Worm (Caenorhabditis elegans) whole organism, mixed stage, embryonic: ENCODE measurements around the gene T20F7.1.

ENCODE experiments used
- lsy-2 ChIP-seq: fragments of 150-350 bp; optimal IDR thresholded peaks from 2 replicates; lab custom pipeline; 2014; ENCODE audit warnings: missing biosample characterization, missing genetic modification characterization
- nhr-237 ChIP-seq: fragments of 150-350 bp; optimal IDR thresholded peaks from 2 replicates; lab custom pipeline; 2014; ENCODE audit warnings: missing biosample characterization, missing genetic modification characterization
- nhr-28 ChIP-seq: fragments of 150-350 bp; optimal IDR thresholded peaks from 2 replicates; lab custom pipeline; 2014; ENCODE audit warnings: missing biosample characterization, missing genetic modification characterization
- nhr-76 ChIP-seq: sonication (generic microtip); optimal IDR thresholded peaks from 2 replicates; lab custom pipeline; 2017; ENCODE audit warnings: missing biosample characterization, missing genetic modification characterization
- zip-8 ChIP-seq: fragments of 150-350 bp; optimal IDR thresholded peaks from 2 replicates; lab custom pipeline; 2014; ENCODE audit warnings: missing biosample characterization, missing genetic modification characterization

DNA sequence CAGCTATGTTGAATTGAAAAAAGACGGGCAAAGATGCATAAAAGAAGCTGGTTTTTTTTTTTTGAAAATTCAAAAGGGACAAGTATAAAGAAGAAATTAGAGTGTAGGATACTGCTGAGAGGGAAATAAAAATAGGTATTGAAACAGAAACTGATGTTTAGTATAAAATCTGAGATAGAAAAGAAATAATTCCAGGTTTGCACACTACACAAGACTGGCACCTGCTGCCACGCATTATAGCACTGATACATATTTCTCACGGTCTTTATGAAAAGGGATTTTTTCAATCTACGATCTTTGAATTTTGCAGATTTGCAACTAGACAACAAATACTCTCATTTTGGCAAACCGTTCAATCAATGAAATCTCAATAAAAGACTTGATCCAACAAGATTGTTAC lies 9.4 kb upstream of the T20F7.1 start:
- TF ChIP-seq nhr-76 (tag; lab: Kevin White, UChicago) (no peak), nhr-237 (no peak), zip-8 (tag; lab: Kevin White, UChicago) (no peak), nhr-28 (tag; lab: Kevin White, UChicago) (no peak), lsy-2 (tag; lab: Kevin White, UChicago) (no peak)
